Fruit fly (Drosophila melanogaster): Measurements from ENCODE around the gene AcCoAS.

AcCoAS gene

DNA sequence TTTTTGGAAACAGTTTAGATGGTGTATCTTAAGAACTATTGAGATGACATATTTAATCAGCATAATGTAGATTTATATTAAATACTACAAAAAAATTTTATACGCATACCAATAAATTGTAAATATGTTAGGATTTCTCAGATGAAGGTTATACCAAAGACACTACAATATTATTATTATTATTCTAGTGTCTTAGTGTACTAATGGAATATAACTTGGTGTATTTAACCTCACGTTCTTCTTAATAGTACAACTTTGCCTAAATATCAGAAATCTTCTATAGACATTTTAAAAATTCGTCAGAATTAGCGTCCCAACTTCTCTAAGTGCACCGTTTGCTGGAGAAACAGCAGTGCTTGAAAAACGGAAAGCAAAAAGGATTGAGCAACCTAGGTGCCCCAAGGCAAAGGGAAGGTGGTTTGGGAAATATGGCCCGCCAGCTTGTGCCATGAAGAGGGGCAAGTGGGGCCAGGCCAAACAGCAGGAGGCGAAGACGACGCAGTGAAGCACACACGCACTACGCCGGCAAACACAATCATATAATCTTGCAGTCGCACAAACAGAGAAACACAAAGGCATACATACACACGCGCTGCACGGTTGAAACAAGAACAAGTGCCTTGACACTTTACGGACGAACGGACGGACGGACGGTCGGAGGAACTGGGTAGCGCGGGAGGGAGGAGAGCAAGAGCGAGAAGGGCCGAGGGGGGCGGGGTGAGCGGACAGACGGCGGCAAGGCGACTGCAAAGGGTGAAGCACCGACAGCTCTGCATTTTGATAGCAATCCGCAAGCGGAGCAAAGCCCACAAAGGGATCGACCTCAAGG lies 26.9 kb downstream of the AcCoAS start:
- TF ChIP-seq CG17801 (GFP tag; optimal IDR thresholded peaks at IDR 0.05; ENCODE audit: partially characterized antibody): no peak

DNA sequence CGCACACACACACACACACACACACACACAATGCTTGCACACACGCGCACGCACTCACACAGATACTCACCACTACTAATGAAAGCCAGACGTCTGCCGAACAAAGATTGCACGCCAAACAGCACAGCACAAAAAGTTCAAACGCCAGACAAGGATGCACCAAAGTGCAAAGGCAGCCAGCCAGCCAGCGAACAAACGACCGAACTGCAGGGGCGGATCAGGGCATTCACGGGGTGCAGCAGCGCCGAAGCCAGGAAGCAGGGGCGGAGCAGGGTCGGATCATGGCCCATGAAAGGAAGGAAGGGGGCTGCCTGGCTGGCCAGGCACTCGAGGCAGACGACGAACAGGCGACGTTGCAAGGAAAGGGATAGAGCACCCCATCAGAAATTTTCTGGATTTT lies 27.5 kb downstream of the AcCoAS start:
- TF ChIP-seq CG17801 (GFP tag; optimal IDR thresholded peaks at IDR 0.05; ENCODE audit: partially characterized antibody): no peak

DNA sequence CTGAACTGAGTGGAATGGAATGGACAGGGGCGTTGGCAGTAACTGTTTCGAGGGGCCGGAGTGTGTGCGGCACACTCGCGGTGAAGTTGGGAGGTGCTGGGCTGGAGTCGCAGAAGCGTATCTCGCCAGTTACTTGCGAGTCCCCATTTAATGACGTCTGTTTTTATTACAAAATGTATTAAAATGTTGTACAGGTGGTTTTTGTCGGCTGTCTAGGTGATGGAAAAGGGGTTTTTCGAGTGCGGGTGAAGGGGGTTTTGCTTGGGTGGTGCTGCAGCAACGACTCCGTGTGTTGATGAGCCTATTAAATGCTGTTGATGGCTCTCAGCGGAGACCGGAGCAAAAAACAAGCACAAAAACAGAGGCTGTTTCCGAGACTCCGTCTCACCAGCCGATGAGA lies 28.7 kb downstream of the AcCoAS start:
- TF ChIP-seq CG17801 (GFP tag; optimal IDR thresholded peaks at IDR 0.05; ENCODE audit: partially characterized antibody): no peak

DNA sequence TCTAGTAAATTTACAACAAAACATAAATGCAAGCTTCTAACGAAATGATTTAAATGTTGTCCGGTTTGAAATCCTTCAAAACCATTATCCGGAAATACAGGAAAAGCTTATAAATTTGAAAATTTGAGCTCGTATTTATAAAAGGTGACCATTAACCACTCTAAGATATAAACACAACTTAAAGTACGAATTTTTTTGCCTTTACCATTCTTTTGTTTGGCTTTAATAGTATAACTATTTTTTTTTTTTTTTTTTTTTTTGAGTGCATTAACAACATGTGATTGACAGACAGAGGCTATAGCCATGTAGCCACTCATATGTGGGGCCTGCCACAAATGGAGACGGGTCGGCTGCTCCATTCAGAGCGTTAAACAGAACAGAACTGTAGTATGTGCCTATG lies 36.6 kb downstream of the AcCoAS start:
- no peak for TF ChIP-seq CG17801 (GFP tag; optimal IDR thresholded peaks at IDR 0.05; ENCODE audit: partially characterized antibody)

DNA sequence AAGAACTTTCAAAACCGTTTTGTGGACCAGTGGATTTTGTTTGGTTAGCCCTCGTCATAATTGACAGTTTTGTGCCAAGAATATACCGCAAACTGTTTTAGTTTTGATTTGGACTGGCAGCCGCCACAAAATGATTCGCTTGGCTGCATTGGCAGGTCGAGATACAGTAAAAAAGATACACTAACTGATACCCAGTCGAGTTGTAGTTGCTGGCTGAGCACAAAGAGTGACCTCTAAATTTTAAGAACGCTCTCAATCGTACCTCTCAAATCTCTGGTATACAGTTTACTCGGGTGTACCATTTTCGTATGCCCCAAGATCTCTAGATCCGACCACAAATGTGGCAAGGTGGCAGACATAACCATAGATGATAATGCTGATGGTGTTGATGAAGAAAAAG lies 37.1 kb downstream of the AcCoAS start:
- no peak for TF ChIP-seq CG17801 (GFP tag; optimal IDR thresholded peaks at IDR 0.05; ENCODE audit: partially characterized antibody)

DNA sequence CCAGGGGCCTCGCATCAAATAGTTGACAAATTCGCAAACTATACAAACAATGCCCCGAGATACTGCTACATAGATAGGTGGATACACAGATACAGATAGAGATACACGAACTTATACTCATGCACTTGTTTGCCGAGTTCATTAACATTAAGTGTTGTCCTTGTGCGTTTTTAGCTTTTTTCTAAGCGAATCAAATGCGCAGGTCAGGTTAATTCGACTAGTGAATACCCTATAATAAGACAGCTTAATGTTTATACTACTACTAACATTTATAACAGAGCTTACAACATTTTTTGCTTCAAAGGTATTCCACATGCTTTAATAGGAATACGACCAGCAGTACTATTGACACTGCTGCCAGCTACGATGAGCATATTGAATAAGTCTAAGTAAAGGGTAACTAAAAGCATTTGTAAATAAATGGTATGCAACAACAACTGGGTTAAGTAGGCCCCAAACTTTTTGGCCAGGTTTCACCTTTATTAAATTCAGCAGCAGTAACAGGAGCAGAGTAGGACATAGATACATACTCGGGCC lies 38.5 kb downstream of the AcCoAS start:
- TF ChIP-seq CG17801 (GFP tag; optimal IDR thresholded peaks at IDR 0.05; ENCODE audit: partially characterized antibody): no peak

DNA sequence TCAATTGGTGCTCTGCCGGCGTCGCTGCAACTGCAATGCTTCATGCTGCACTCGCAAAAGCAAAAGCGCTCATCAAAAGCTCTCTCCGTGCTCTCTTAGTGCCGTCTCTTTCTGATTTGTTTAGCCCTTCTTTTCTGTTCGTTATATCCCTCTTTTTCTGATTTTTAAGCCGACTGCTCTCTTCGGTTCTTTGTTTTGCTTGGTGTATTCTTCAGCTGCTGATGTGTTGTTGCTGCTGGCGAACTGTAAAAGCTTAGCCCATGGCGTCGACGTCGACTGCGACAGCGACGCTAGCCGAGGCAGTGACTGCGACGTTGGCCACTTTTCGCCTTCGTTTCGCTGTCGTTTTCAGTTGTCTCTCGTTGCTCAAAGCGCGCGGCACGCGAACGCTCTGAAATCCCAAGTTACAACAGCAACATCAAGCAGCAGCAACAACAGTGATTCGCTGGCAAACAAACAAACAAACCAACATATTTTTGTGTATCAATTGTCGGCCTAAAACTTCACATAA lies 40.0 kb downstream of the AcCoAS start:
- TF ChIP-seq CG17801 (GFP tag; optimal IDR thresholded peaks at IDR 0.05; ENCODE audit: partially characterized antibody): peak; percentile 46

DNA sequence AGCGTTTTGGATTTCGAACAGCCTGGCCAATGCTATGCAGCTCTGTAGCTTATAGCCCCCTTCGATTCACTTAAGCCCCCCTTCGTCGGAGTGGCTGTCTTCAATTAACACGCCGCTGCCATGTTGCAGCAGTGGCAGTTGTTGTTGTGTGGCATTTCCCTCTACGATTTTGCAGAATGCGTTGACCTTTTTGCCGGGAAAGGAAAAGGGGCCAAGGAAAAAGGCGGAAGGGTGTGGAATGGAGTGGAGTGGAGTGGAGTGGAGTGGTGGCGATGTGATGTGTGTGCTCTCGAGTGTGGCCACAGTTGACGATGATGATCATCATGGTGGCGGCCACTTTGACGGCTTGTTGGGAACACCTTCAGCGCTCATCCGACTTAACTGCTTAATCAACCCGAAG lies 41.7 kb downstream of the AcCoAS start:
- TF ChIP-seq CG17801 (GFP tag; optimal IDR thresholded peaks at IDR 0.05; ENCODE audit: partially characterized antibody): no peak

DNA sequence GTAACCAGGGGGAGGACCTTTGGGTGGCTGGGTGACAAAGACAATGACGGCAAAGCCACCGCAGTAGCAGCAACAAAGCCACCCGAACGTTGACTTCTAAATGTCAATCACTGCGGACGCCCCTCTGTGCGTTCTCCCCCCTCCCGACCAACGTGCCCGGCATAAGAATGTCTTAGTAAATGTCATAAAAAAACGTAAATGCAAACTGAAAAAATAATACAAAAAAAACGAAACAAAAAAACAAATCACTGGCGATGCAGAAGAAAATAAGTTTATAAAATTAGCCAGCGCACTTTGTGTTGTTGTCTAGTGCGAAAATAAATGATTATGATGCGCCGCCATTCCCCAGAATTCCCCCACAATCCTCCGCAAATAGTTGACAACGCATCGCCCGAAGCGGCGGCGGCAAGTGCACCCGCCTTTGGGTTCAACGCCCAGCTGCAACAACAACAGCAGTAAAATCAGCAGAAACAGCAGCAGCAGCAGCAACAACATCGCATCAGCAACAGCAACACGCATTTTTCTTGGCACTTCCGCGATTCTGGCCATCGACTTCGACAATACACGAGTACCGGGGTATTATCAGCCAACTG lies 43.0 kb downstream of the AcCoAS start:
- TF ChIP-seq CG17801 (GFP tag; optimal IDR thresholded peaks at IDR 0.05; ENCODE audit: partially characterized antibody): no peak

DNA sequence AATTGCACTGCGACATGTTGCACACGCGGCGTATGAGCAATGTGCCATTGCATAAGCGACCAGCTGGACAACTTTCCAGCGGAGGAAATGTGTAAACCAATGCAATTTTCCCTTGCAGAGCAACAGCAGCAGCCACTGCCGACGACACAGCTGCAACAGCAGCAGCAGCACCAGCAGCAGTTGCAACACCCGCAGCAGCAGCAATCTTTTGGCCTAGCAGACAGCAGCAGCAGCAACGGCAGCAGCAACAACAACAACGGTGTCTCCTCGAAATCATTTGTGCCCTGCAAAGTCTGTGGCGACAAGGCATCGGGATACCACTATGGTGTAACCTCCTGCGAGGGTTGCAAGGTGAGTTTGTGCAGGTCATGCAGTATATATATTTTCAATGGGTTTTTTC lies 49.3 kb downstream of the AcCoAS start:
- TF ChIP-seq CG17801 (GFP tag; optimal IDR thresholded peaks at IDR 0.05; ENCODE audit: partially characterized antibody): no peak

DNA sequence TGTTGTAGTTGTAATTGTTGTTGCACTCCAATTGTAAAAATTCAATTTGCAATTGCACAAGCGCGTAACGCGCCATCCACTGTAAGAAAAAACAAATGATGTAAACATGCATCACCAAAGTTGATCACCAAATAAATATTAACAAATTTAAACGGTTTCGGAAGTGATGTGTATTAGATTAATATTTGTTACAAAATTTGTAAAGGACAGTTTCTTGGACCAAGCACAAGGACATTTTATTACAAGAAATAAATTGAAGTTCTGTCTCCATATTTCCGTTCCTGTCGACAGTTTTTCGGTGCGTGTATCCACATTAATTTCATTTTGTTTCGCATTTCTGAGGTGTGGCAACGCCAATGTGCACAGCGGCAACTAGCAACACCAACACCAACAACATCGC lies 50.3 kb downstream of the AcCoAS start:
- TF ChIP-seq CG17801 (GFP tag; optimal IDR thresholded peaks at IDR 0.05; ENCODE audit: partially characterized antibody): no peak

DNA sequence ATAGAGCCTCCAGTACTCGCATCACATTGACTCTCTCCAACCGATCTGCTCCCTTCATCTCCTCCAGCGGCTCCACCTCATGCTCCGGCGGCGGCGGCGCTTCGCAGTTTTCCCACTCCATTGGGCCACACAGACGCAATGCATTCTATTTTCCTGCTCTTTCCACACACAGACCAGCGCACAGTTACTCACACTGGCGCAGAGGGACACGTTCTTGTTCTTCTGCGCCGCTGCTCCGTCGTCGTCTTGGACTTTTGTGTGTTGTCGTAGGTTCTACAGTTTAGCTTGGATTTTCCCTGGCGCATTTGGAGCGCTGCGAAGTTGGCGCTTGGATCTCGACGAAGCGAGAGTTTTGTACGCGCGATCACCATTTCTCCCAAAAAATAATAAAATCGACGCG lies 53.7 kb downstream of the AcCoAS start, which contains the start of gene Eip78C:
Gene Eip78C (plus strand): TSS at position 301 of the 400 bp plus-strand sequence.
- no peak for TF ChIP-seq CG17801 (GFP tag; optimal IDR thresholded peaks at IDR 0.05; ENCODE audit: partially characterized antibody)

DNA sequence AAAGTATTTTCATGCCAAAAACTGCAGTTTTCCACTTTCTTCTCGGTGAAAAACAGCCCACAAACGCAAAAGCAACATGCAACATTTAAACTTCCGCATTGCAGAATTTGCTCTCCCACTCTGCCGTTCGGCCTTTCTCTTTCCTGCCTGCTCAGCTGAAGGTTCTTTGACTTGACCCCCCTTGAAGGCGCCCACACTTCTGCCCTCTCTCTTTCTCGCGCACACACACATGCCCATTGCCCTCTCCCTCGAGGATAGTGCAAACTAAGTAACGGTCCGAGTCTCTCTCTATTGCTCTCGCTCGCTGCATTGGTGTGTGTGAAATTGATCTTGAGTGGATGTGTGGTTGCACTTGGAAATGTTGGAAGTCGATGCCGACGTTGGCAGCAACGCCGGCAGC lies 54.4 kb downstream of the AcCoAS start:
- TF ChIP-seq CG17801 (GFP tag; optimal IDR thresholded peaks at IDR 0.05; ENCODE audit: partially characterized antibody): no peak

DNA sequence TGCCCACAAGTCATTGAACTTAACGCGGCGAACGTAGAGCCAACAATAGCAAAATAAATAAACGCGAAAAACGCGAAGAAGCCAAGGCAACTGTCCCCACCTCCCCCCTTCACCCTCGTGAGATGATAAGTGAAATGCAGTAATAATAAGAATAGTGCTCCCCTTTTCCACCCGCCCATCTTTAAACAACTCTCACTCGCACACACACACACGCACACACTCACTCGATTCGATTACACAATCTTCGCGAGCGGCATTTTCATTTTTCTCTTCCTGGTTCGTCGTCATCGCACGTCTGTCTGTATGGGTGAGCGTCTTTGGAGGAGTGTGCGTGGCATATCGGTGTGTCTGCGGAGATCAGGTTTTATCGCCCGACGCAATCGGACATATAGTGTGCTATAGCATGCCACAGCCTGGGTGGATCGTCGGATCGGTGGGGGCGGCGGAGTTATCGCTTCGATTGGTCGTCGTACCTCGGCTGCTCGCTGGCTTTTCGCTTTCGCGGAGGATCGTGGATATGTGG lies 55.3 kb downstream of the AcCoAS start:
- TF ChIP-seq CG17801 (GFP tag; optimal IDR thresholded peaks at IDR 0.05; ENCODE audit: partially characterized antibody): no peak

DNA sequence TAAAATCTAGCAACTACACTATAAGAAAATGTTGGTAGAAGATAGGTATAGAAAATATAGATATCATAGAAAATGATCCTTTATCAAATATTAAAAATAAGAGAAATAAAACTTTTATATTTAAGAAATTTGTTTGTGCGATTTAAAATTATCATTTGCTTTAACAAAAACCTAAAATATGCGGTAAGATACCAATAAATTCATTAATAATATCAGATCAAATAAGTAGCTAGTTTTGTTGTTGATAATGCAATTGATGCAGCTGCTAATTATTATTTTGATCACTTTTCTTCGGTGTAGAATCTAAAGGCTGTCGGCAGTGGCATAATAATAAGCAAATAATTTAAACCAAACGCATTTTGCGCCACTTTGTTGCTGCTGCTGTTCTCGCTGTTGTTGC lies 55.8 kb downstream of the AcCoAS start:
- TF ChIP-seq CG17801 (GFP tag; optimal IDR thresholded peaks at IDR 0.05; ENCODE audit: partially characterized antibody): no peak

DNA sequence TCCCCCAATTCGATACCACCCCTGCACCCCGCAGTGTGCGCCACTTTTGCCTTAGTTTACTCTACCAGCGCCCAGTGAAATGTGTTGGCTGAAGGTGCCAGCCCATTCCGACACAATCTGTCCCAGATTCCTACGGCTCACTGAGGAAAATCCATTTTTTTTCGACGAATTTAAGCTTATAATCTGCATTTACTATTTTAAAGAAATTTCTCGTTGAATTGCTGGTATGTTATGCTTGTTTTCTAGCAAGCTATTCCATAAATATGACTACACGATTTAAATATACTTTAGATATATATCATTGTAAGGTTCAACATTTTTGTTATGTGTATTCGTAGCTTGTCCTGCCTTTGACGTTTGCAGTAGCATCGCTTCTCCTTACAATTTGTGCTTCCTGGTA lies 56.8 kb downstream of the AcCoAS start:
- no peak for TF ChIP-seq CG17801 (GFP tag; optimal IDR thresholded peaks at IDR 0.05; ENCODE audit: partially characterized antibody)

Data from ovary, adult (tissue).